Worm (Caenorhabditis elegans) whole organism, mixed stage, embryonic: Measurements from ENCODE around the gene srj-11.

ENCODE experiments used
- elt-3 ChIP-seq: fragments of 150-350 bp; optimal IDR thresholded peaks from 2 replicates; lab custom pipeline; 2014; ENCODE audit warnings: missing biosample characterization, missing genetic modification characterization
- lin-13 ChIP-seq: fragments of 150-350 bp; optimal IDR thresholded peaks from 2 replicates; lab custom pipeline; 2014; ENCODE audit warnings: missing biosample characterization, missing genetic modification characterization
- lsy-2 ChIP-seq: fragments of 150-350 bp; optimal IDR thresholded peaks from 2 replicates; lab custom pipeline; 2014; ENCODE audit warnings: missing biosample characterization, missing genetic modification characterization
- mep-1 ChIP-seq: fragments of 150-350 bp; optimal IDR thresholded peaks from 2 replicates; lab custom pipeline; 2017; ENCODE audit warnings: missing biosample characterization, missing genetic modification reagents, missing genetic modification characterization, inconsistent platforms
- snpc-4 ChIP-seq: fragments of 150-350 bp; optimal IDR thresholded peaks from 2 replicates; lab custom pipeline; 2014; ENCODE audit warnings: missing biosample characterization, missing genetic modification characterization
- unc-62 ChIP-seq: fragments of 150-350 bp; optimal IDR thresholded peaks from 2 replicates; lab custom pipeline; 2014; ENCODE audit warnings: missing biosample characterization, missing genetic modification reagents, missing genetic modification characterization

ce11 chrV:3196832-3197329 lies 44.3 kb upstream of the srj-11 start, which contains the start of the genes Y73C8B.1 and Y73C8B.5:
- no peak for TF ChIP-seq mep-1 (tag; lab: Kevin White, UChicago)
- TF ChIP-seq unc-62 (GFP tag; lab: Kevin White, UChicago), result no peak
- no peak for TF ChIP-seq lsy-2 (tag; lab: Kevin White, UChicago)
- no peak for TF ChIP-seq lin-13 (tag; lab: Kevin White, UChicago)
- no peak for TF ChIP-seq elt-3 (tag; lab: Kevin White, UChicago)
- no peak for TF ChIP-seq snpc-4 (tag; lab: Kevin White, UChicago)
